Worm (Caenorhabditis elegans) whole organism, L2 larva: ENCODE results near the gene exos-8.

ENCODE experiments used
- C34F6.9 ChIP-seq: fragments of 150-350 bp; optimal IDR thresholded peaks from 2 replicates; lab custom pipeline; 2014; ENCODE audit warnings: missing biosample characterization, missing genetic modification characterization
- F13H6.1 ChIP-seq: sonication (generic microtip); optimal IDR thresholded peaks from 2 replicates; lab custom pipeline; 2016; ENCODE audit warnings: missing genetic modification characterization, missing compliant biosample characterization
- R02D3.7 ChIP-seq: fragments of 150-350 bp; optimal IDR thresholded peaks from 2 replicates; lab custom pipeline; 2014; ENCODE audit warnings: missing biosample characterization, missing genetic modification characterization
- Y55F3AM.14 ChIP-seq: fragments of 200-800 bp; sonication (Bioruptor generic); optimal IDR thresholded peaks from 2 replicates; lab custom pipeline; 2018; ENCODE audit warnings: mild to moderate bottlenecking, missing genetic modification characterization, missing compliant biosample characterization
- ZK546.5 ChIP-seq: sonication (generic microtip); optimal IDR thresholded peaks from 2 replicates; lab custom pipeline; 2017; ENCODE audit warnings: missing biosample characterization, missing genetic modification characterization
- aly-2 ChIP-seq: fragments of 150-350 bp; optimal IDR thresholded peaks from 2 replicates; lab custom pipeline; 2014; ENCODE audit warnings: missing biosample characterization, missing genetic modification characterization
- blmp-1 ChIP-seq: sonication (generic microtip); optimal IDR thresholded peaks from 2 replicates; lab custom pipeline; 2017; ENCODE audit warnings: missing genetic modification characterization, mild to moderate bottlenecking, missing compliant biosample characterization, antibody characterized with exemption, moderate library complexity; ENCODE audit not compliant: insufficient read depth
- ceh-16 ChIP-seq: fragments of 150-350 bp; optimal IDR thresholded peaks from 2 replicates; lab custom pipeline; 2014; ENCODE audit warnings: missing biosample characterization, missing genetic modification characterization
- ceh-82 ChIP-seq: fragments of 150-350 bp; optimal IDR thresholded peaks from 2 replicates; lab custom pipeline; 2014; ENCODE audit warnings: missing biosample characterization, missing genetic modification characterization
- egl-27 ChIP-seq: sonication (generic microtip); optimal IDR thresholded peaks from 3 replicates; lab custom pipeline; 2017; ENCODE audit warnings: missing biosample characterization, missing genetic modification reagents, missing genetic modification characterization
- elt-1 ChIP-seq: fragments of 150-350 bp; optimal IDR thresholded peaks from 2 replicates; lab custom pipeline; 2014; ENCODE audit warnings: missing biosample characterization, missing genetic modification characterization
- fos-1 ChIP-seq: fragments of 150-350 bp; optimal IDR thresholded peaks from 2 replicates; lab custom pipeline; 2014; ENCODE audit warnings: missing biosample characterization, missing genetic modification characterization
- lin-11 ChIP-seq: fragments of 150-350 bp; sonication (generic microtip); optimal IDR thresholded peaks from 2 replicates; lab custom pipeline; 2014; ENCODE audit warnings: missing biosample characterization, missing genetic modification characterization, inconsistent platforms, mixed read lengths
- lin-39 ChIP-seq: fragments of 150-350 bp; optimal IDR thresholded peaks from 2 replicates; lab custom pipeline; 2014; ENCODE audit warnings: missing biosample characterization, missing genetic modification reagents, missing genetic modification characterization
- lsy-2 ChIP-seq, 2 experiments: fragments of 150-350 bp in 1 of 2; sonication (generic microtip) in 1 of 2; optimal IDR thresholded peaks; 2 replicates each; lab custom pipeline; 2014 to 2017; ENCODE audit warnings: missing biosample characterization in 2 of 2, missing genetic modification characterization in 2 of 2
- mab-5 ChIP-seq: fragments of 150-350 bp; optimal IDR thresholded peaks from 2 replicates; lab custom pipeline; 2014; ENCODE audit warnings: missing biosample characterization, missing genetic modification characterization
- mbf-1 ChIP-seq: sonication (generic microtip); optimal IDR thresholded peaks from 2 replicates; lab custom pipeline; 2017; ENCODE audit warnings: missing biosample characterization, missing genetic modification characterization
- nhr-10 ChIP-seq: sonication (generic microtip); optimal IDR thresholded peaks from 2 replicates; lab custom pipeline; 2017; ENCODE audit warnings: missing biosample characterization, missing genetic modification characterization
- nhr-12 ChIP-seq: fragments of 150-350 bp; optimal IDR thresholded peaks from 2 replicates; lab custom pipeline; 2014; ENCODE audit warnings: missing biosample characterization, missing genetic modification characterization
- nhr-129 ChIP-seq: fragments of 150-350 bp; optimal IDR thresholded peaks from 2 replicates; lab custom pipeline; 2014; ENCODE audit warnings: missing biosample characterization, missing genetic modification characterization
- nhr-21 ChIP-seq: fragments of 150-350 bp; optimal IDR thresholded peaks from 2 replicates; lab custom pipeline; 2014; ENCODE audit warnings: missing biosample characterization, missing genetic modification characterization
- nhr-237 ChIP-seq: fragments of 150-350 bp; optimal IDR thresholded peaks from 2 replicates; lab custom pipeline; 2014; ENCODE audit warnings: missing biosample characterization, missing genetic modification characterization
- nhr-25 ChIP-seq: fragments of 150-350 bp; sonication (generic microtip); optimal IDR thresholded peaks from 3 replicates; lab custom pipeline; 2014; ENCODE audit warnings: missing biosample characterization, missing genetic modification characterization
- nhr-6 ChIP-seq: fragments of 150-350 bp; optimal IDR thresholded peaks from 2 replicates; lab custom pipeline; 2014; ENCODE audit warnings: missing biosample characterization, missing genetic modification characterization
- nhr-77 ChIP-seq: fragments of 150-350 bp; optimal IDR thresholded peaks from 2 replicates; lab custom pipeline; 2014; ENCODE audit warnings: missing biosample characterization, missing genetic modification characterization
- peb-1 ChIP-seq: fragments of 150-350 bp; optimal IDR thresholded peaks from 2 replicates; lab custom pipeline; 2014; ENCODE audit warnings: missing biosample characterization, missing genetic modification characterization
- sem-4 ChIP-seq: fragments of 150-350 bp; optimal IDR thresholded peaks from 2 replicates; lab custom pipeline; 2014; ENCODE audit warnings: missing biosample characterization, missing genetic modification reagents, missing genetic modification characterization
- skn-1 ChIP-seq: sonication (generic microtip); optimal IDR thresholded peaks from 2 replicates; lab custom pipeline; 2017; ENCODE audit warnings: missing biosample characterization, missing genetic modification characterization
- sma-3 ChIP-seq: sonication (generic microtip); optimal IDR thresholded peaks from 2 replicates; lab custom pipeline; 2016; ENCODE audit warnings: missing genetic modification reagents, missing genetic modification characterization, missing compliant biosample characterization
- sma-9 ChIP-seq, 2 experiments: fragments of 150-350 bp in 1 of 2; sonication (generic microtip) in 1 of 2; optimal IDR thresholded peaks; 2 replicates each; lab custom pipeline; 2014 to 2016; ENCODE audit warnings: missing genetic modification characterization in 2 of 2, mild to moderate bottlenecking in 1 of 2, missing biosample characterization in 1 of 2, missing compliant biosample characterization in 1 of 2, missing genetic modification reagents in 1 of 2, moderate library complexity in 1 of 2
- snpc-4 ChIP-seq: fragments of 150-350 bp; optimal IDR thresholded peaks from 2 replicates; lab custom pipeline; 2014; ENCODE audit warnings: missing biosample characterization, missing genetic modification characterization
- unc-55 ChIP-seq: fragments of 150-350 bp; sonication (generic microtip); optimal IDR thresholded peaks from 3 replicates; lab custom pipeline; 2014; ENCODE audit warnings: missing biosample characterization, missing genetic modification reagents, missing genetic modification characterization
- zag-1 ChIP-seq: fragments of 150-350 bp; optimal IDR thresholded peaks from 2 replicates; lab custom pipeline; 2014; ENCODE audit warnings: missing biosample characterization, missing genetic modification characterization
- ztf-1 ChIP-seq: fragments of 200-800 bp; sonication (Bioruptor generic); conservative IDR thresholded peaks from 2 replicates; pipeline ENCODE4 v1.3.6; 2022; ENCODE audit warnings: missing genetic modification characterization, missing compliant biosample characterization
- ztf-11 ChIP-seq: sonication (generic microtip); optimal IDR thresholded peaks from 2 replicates; lab custom pipeline; 2017; ENCODE audit warnings: missing biosample characterization, missing genetic modification characterization
- ztf-4 ChIP-seq: fragments of 150-350 bp; optimal IDR thresholded peaks from 2 replicates; lab custom pipeline; 2014; ENCODE audit warnings: missing biosample characterization, missing genetic modification characterization

Gene exos-8

ce11 chrII:6776418-6777034 lies 35.0 kb downstream of the exos-8 start, which contains the start of gene ssup-72 (continued):
- TF ChIP-seq ZK546.5 (tag; lab: Kevin White, UChicago), result no peak
- TF ChIP-seq skn-1 (tag; lab: Kevin White, UChicago), result no peak
- TF ChIP-seq ceh-16, result no peak
- no peak for TF ChIP-seq nhr-25 (tag; lab: Kevin White, UChicago)
- TF ChIP-seq elt-1 (tag; lab: Kevin White, UChicago), result no peak
- no peak for TF ChIP-seq ztf-1 (GFP tag; lab: Robert Waterston, UW)
- no peak for TF ChIP-seq lin-39 (tag; lab: Kevin White, UChicago)

- no peak for TF ChIP-seq mab-5 (tag; lab: Kevin White, UChicago)
- TF ChIP-seq aly-2 (tag; lab: Kevin White, UChicago), result no peak
- TF ChIP-seq nhr-21 (tag; lab: Kevin White, UChicago), result no peak
- no peak for TF ChIP-seq unc-55 (GFP tag; lab: Kevin White, UChicago)
- no peak for TF ChIP-seq sem-4
- no peak for TF ChIP-seq ztf-1 (GFP tag; lab: Robert Waterston, UW)
- TF ChIP-seq zag-1, result no peak
- no peak for TF ChIP-seq mbf-1
- TF ChIP-seq nhr-25 (tag; lab: Kevin White, UChicago), result no peak
- no peak for TF ChIP-seq nhr-10 (tag; lab: Kevin White, UChicago)
- TF ChIP-seq ztf-11, result no peak
- no peak for TF ChIP-seq ceh-16
- no peak for TF ChIP-seq nhr-6 (tag; lab: Kevin White, UChicago)
- TF ChIP-seq nhr-12 (tag; lab: Kevin White, UChicago), result no peak
- TF ChIP-seq snpc-4 (tag; lab: Kevin White, UChicago), result no peak
- TF ChIP-seq egl-27, result no peak
Measured at ce11 chrII:6779104-6779503, 37.6 kb downstream of the exos-8 start, which contains the start of gene T13C2.7. T13C2.7 (plus strand) TSS chrII:6779404.

DNA sequence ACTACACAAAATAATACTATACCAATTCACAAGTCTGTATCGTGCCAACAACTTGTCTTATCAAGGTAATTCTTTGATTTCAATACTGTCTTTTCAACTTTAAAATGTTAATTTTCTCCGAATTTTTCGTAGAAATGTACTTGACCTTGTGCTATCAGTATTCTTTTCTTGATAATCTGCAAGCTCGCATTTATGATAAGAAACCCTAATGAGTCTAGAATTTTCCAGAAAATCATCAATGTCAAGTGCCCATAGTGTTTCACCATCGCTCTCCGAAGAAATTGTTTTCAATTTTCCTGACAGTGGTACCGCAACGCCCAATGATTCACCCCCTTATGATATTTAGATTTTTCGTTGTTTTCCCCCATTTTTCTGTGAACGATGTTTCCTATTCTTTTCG lies 39.7 kb downstream of the exos-8 start:
- TF ChIP-seq snpc-4 (tag; lab: Kevin White, UChicago) (no peak), nhr-6 (tag; lab: Kevin White, UChicago) (no peak), fos-1 (tag; lab: Kevin White, UChicago) (peak; percentile 64), lin-11 (tag; lab: Kevin White, UChicago) (no peak), peb-1 (no peak)
- TF ChIP-seq, all 48 proteins: peak for 1

- no peak for TF ChIP-seq nhr-77 (tag; lab: Kevin White, UChicago)
- TF ChIP-seq unc-55 (GFP tag; lab: Kevin White, UChicago), result no peak
- no peak for TF ChIP-seq peb-1
- no peak for TF ChIP-seq ceh-82 (tag; lab: Kevin White, UChicago)
- TF ChIP-seq lin-39 (tag; lab: Kevin White, UChicago), result no peak
- TF ChIP-seq R02D3.7, result no peak
Measured at ce11 chrII:6781983-6782382, 40.5 kb downstream of the exos-8 start.

ce11 chrII:6782738-6783163 lies 41.3 kb downstream of the exos-8 start:
- no peak for TF ChIP-seq snpc-4 (tag; lab: Kevin White, UChicago)
- TF ChIP-seq nhr-77 (tag; lab: Kevin White, UChicago), result no peak
- TF ChIP-seq unc-55 (GFP tag; lab: Kevin White, UChicago), result peak; percentile 79
- TF ChIP-seq Y55F3AM.14 (GFP tag; lab: Kevin White, UChicago), result no peak
- TF ChIP-seq fos-1 (tag; lab: Kevin White, UChicago), result peak; percentile 8
- peak; percentile 96 for TF ChIP-seq C34F6.9
- peak; percentile 71 for TF ChIP-seq nhr-129
- peak; percentile 22 for TF ChIP-seq sma-3 (GFP tag; lab: Kevin White, UChicago)
- TF ChIP-seq nhr-10 (tag; lab: Kevin White, UChicago), result no peak
- peak; percentile 61 for TF ChIP-seq sma-9 (GFP tag; optimal IDR thresholded peaks at IDR 0.05; lab: Kevin White, UChicago)
- TF ChIP-seq sma-9 (tag; optimal IDR thresholded peaks at IDR 0.05; lab: Kevin White, UChicago), result no peak
- TF ChIP-seq lin-11 (tag; lab: Kevin White, UChicago), result peak; percentile 64
- TF ChIP-seq ztf-1 (GFP tag; lab: Robert Waterston, UW), result no peak
- no peak for TF ChIP-seq nhr-21 (tag; lab: Kevin White, UChicago)
- peak; percentile 5 for TF ChIP-seq mab-5 (tag; lab: Kevin White, UChicago)
- TF ChIP-seq lsy-2 (tag; optimal IDR thresholded peaks at IDR 0.05; lab: Kevin White, UChicago), result peak; percentile 38 to 65
- peak; percentile 3 for TF ChIP-seq blmp-1
- peak; percentile 39 for TF ChIP-seq F13H6.1 (tag; lab: Kevin White, UChicago)
- TF ChIP-seq nhr-25 (tag; lab: Kevin White, UChicago), result peak; percentile 59
- TF ChIP-seq nhr-237, result no peak
- peak; percentile 48 for TF ChIP-seq ztf-4 (tag; lab: Kevin White, UChicago)
